Worm (Caenorhabditis elegans) whole organism, L4 larva: ENCODE measurements around the gene dgn-2.
"Not testable (repeated sequence)": the region's sequence is repeated elsewhere in the genome, so short reads cannot be mapped to it uniquely, and the experiment has no call there.

Source experiments
- F10B5.3 ChIP-seq: sonication (generic microtip); optimal IDR thresholded peaks from 2 replicates; lab custom pipeline; 2016; ENCODE audit warnings: mild to moderate bottlenecking, missing genetic modification characterization, missing compliant biosample characterization
- F26F4.8 ChIP-seq: fragments of 200-800 bp; sonication (Bioruptor generic); conservative IDR thresholded peaks from 2 replicates; pipeline ENCODE4 v1.3.6; 2022; ENCODE audit warnings: missing genetic modification characterization, missing compliant biosample characterization
- F37D6.2 ChIP-seq: sonication (generic microtip); optimal IDR thresholded peaks from 2 replicates; lab custom pipeline; 2016; ENCODE audit warnings: mild to moderate bottlenecking, missing genetic modification characterization, missing compliant biosample characterization
- T20F7.1 ChIP-seq: fragments of 200-800 bp; sonication (Bioruptor generic); optimal IDR thresholded peaks from 2 replicates; lab custom pipeline; 2018; ENCODE audit warnings: mild to moderate bottlenecking, missing genetic modification characterization, missing compliant biosample characterization
- T26A8.4 ChIP-seq: fragments of 200-800 bp; sonication (Bioruptor generic); IDR thresholded peaks from 2 replicates; pipeline ENCODE4 v1.3.6; 2022; ENCODE audit warnings: missing genetic modification characterization, missing compliant biosample characterization
- aha-1 ChIP-seq: fragments of 150-350 bp; peaks from one replicate; lab custom pipeline; 2014; ENCODE audit warnings: missing biosample characterization, missing genetic modification characterization
- arid-1 ChIP-seq: fragments of 200-800 bp; sonication (Bioruptor generic); conservative IDR thresholded peaks from 2 replicates; pipeline ENCODE4 v1.3.6; 2022; ENCODE audit warnings: missing genetic modification reagents, missing genetic modification characterization, missing compliant biosample characterization
- ceh-20 ChIP-seq: fragments of 200-800 bp; sonication (Bioruptor generic); IDR thresholded peaks from 2 replicates; pipeline ENCODE4 v1.3.6; 2022; ENCODE audit warnings: missing genetic modification reagents, missing genetic modification characterization, missing compliant biosample characterization
- ceh-28 ChIP-seq: fragments of 150-350 bp; optimal IDR thresholded peaks from 2 replicates; lab custom pipeline; 2014; ENCODE audit warnings: missing biosample characterization, missing genetic modification reagents, missing genetic modification characterization
- ceh-62 ChIP-seq: sonication (generic microtip); optimal IDR thresholded peaks from 2 replicates; lab custom pipeline; 2017; ENCODE audit warnings: missing biosample characterization, missing genetic modification characterization
- ces-1 ChIP-seq: fragments of 150-350 bp; sonication (generic microtip); optimal IDR thresholded peaks from 4 replicates; lab custom pipeline; 2014; ENCODE audit warnings: missing biosample characterization, missing genetic modification reagents, missing genetic modification characterization
- daf-16 ChIP-seq, 3 experiments: sonication (generic microtip); optimal IDR thresholded peaks; 2 replicates each; lab custom pipeline; 2016 to 2017; ENCODE audit warnings: missing genetic modification characterization in 3 of 3, missing genetic modification reagents in 3 of 3, mild to moderate bottlenecking in 2 of 3, missing compliant biosample characterization in 2 of 3, missing biosample characterization in 1 of 3, moderate library complexity in 1 of 3
- daf-8 ChIP-seq: fragments of 200-800 bp; sonication (Bioruptor generic); IDR thresholded peaks from 2 replicates; pipeline ENCODE4 v1.3.6; 2022; ENCODE audit warnings: missing genetic modification characterization, missing compliant biosample characterization
- dmd-6 ChIP-seq: fragments of 200-800 bp; sonication (Bioruptor generic); IDR thresholded peaks from 2 replicates; pipeline ENCODE4 v1.3.6; 2022; ENCODE audit warnings: missing genetic modification reagents, missing genetic modification characterization, missing compliant biosample characterization
- dmd-8 ChIP-seq: fragments of 200-800 bp; sonication (Bioruptor generic); IDR thresholded peaks from 2 replicates; pipeline ENCODE4 v1.3.6; 2022; ENCODE audit warnings: missing genetic modification characterization, missing compliant biosample characterization
- duxl-1 ChIP-seq: sonication (generic microtip); optimal IDR thresholded peaks from 2 replicates; lab custom pipeline; 2016; ENCODE audit warnings: mild to moderate bottlenecking, missing genetic modification characterization, moderate library complexity, missing compliant biosample characterization; ENCODE audit not compliant: poor library complexity
- egl-27 ChIP-seq: sonication (generic microtip); optimal IDR thresholded peaks from 3 replicates; lab custom pipeline; 2017; ENCODE audit warnings: missing biosample characterization, missing genetic modification reagents, missing genetic modification characterization
- fkh-10 ChIP-seq: fragments of 150-350 bp; optimal IDR thresholded peaks from 2 replicates; lab custom pipeline; 2014; ENCODE audit warnings: missing biosample characterization, missing genetic modification reagents, missing genetic modification characterization
- hif-1 ChIP-seq, 2 experiments: sonication (generic microtip); optimal IDR thresholded peaks; 2 replicates each; lab custom pipeline; 2016 to 2017; ENCODE audit warnings: missing compliant biosample characterization in 2 of 2, missing genetic modification characterization in 2 of 2, missing genetic modification reagents in 2 of 2, missing genotype in 2 of 2, mild to moderate bottlenecking in 1 of 2
- hlh-11 ChIP-seq: fragments of 200-800 bp; sonication (Bioruptor generic); optimal IDR thresholded peaks from 2 replicates; lab custom pipeline; 2018; ENCODE audit warnings: mild to moderate bottlenecking, missing genetic modification characterization, missing compliant biosample characterization
- hmg-1.1 ChIP-seq: fragments of 200-800 bp; sonication (Bioruptor generic); IDR thresholded peaks from 2 replicates; pipeline ENCODE4 v1.3.6; 2022; ENCODE audit warnings: missing genetic modification reagents, missing genetic modification characterization, missing compliant biosample characterization
- lin-13 ChIP-seq: fragments of 150-350 bp; optimal IDR thresholded peaks from 2 replicates; lab custom pipeline; 2014; ENCODE audit warnings: missing biosample characterization, missing genetic modification reagents, missing genetic modification characterization
- lir-3 ChIP-seq: sonication (generic microtip); optimal IDR thresholded peaks from 2 replicates; lab custom pipeline; 2016; ENCODE audit warnings: mild to moderate bottlenecking, missing genetic modification characterization, missing compliant biosample characterization
- lsy-2 ChIP-seq, 2 experiments: fragments of 150-350 bp in 1 of 2; sonication (generic microtip) in 1 of 2; optimal IDR thresholded peaks; 2 replicates each; lab custom pipeline; 2014 to 2017; ENCODE audit warnings: missing biosample characterization in 2 of 2, missing genetic modification characterization in 2 of 2
- madf-5 ChIP-seq, 2 experiments: fragments of 200-800 bp; sonication (Bioruptor generic); IDR thresholded peaks; 2 replicates each; pipeline ENCODE4 v1.3.6; 2022; ENCODE audit warnings: missing compliant biosample characterization in 2 of 2, missing genetic modification characterization in 2 of 2
- mdl-1 ChIP-seq, 2 experiments: fragments of 150-350 bp in 1 of 2; sonication (generic microtip) in 1 of 2; optimal IDR thresholded peaks; 2 replicates each; lab custom pipeline; 2014 to 2017; ENCODE audit warnings: missing biosample characterization in 2 of 2, missing genetic modification characterization in 2 of 2
- mep-1 ChIP-seq: fragments of 150-350 bp; sonication (generic microtip); optimal IDR thresholded peaks from 3 replicates; lab custom pipeline; 2014; ENCODE audit warnings: missing biosample characterization, missing genetic modification characterization
- mes-2 ChIP-seq: sonication (generic microtip); optimal IDR thresholded peaks from 2 replicates; lab custom pipeline; 2016; ENCODE audit warnings: missing genotype, mild to moderate bottlenecking, missing genetic modification characterization, missing compliant biosample characterization; ENCODE audit not compliant: poor library complexity, severe bottlenecking
- mxl-3 ChIP-seq: fragments of 200-800 bp; sonication (Bioruptor generic); optimal IDR thresholded peaks from 2 replicates; lab custom pipeline; 2018; ENCODE audit warnings: mild to moderate bottlenecking, missing genetic modification characterization, missing compliant biosample characterization
- nhr-102 ChIP-seq: sonication (generic microtip); optimal IDR thresholded peaks from 2 replicates; lab custom pipeline; 2016; ENCODE audit warnings: mild to moderate bottlenecking, missing genetic modification characterization, moderate library complexity, missing compliant biosample characterization
- nhr-28 ChIP-seq: fragments of 150-350 bp; optimal IDR thresholded peaks from 2 replicates; lab custom pipeline; 2014; ENCODE audit warnings: missing biosample characterization, missing genetic modification characterization
- nhr-42 ChIP-seq: fragments of 200-800 bp; sonication (Bioruptor generic); IDR thresholded peaks from 2 replicates; pipeline ENCODE4 v1.3.6; 2022; ENCODE audit warnings: missing genetic modification characterization, missing compliant biosample characterization
- nhr-6 ChIP-seq: fragments of 150-350 bp; optimal IDR thresholded peaks from 2 replicates; lab custom pipeline; 2014; ENCODE audit warnings: missing biosample characterization, missing genetic modification characterization
- nhr-76 ChIP-seq: fragments of 150-350 bp; optimal IDR thresholded peaks from 2 replicates; lab custom pipeline; 2014; ENCODE audit warnings: missing biosample characterization, missing genetic modification characterization
- nhr-77 ChIP-seq: fragments of 150-350 bp; optimal IDR thresholded peaks from 2 replicates; lab custom pipeline; 2014; ENCODE audit warnings: missing biosample characterization, missing genetic modification characterization
- pqm-1 ChIP-seq: sonication (generic microtip); optimal IDR thresholded peaks from 2 replicates; lab custom pipeline; 2017; ENCODE audit warnings: missing biosample characterization, missing genetic modification characterization
- saeg-2 ChIP-seq: fragments of 200-800 bp; sonication (Bioruptor generic); IDR thresholded peaks from 2 replicates; pipeline ENCODE4 v1.3.6; 2022; ENCODE audit warnings: missing genetic modification reagents, missing genetic modification characterization, missing compliant biosample characterization
- snpc-1.2 ChIP-seq: fragments of 200-800 bp; sonication (Bioruptor generic); IDR thresholded peaks from 2 replicates; pipeline ENCODE4 v1.3.6; 2022; ENCODE audit warnings: missing genetic modification reagents, missing genetic modification characterization, missing compliant biosample characterization
- spr-1 ChIP-seq: sonication (generic microtip); optimal IDR thresholded peaks from 2 replicates; lab custom pipeline; 2016; ENCODE audit warnings: mild to moderate bottlenecking, missing genetic modification characterization, missing compliant biosample characterization
- tra-1 ChIP-seq: fragments of 200-800 bp; sonication (Bioruptor generic); IDR thresholded peaks from 2 replicates; pipeline ENCODE4 v1.3.6; 2022; ENCODE audit warnings: missing genetic modification reagents, missing genetic modification characterization, missing compliant biosample characterization
- unc-39 ChIP-seq: sonication (generic microtip); optimal IDR thresholded peaks from 2 replicates; lab custom pipeline; 2017; ENCODE audit warnings: missing biosample characterization, missing genetic modification characterization
- unc-62 ChIP-seq, 3 experiments: fragments of 150-350 bp in 1 of 3; sonication (generic microtip); optimal IDR thresholded peaks in 2 of 3; peaks in 1 of 3; 1 replicate in 1 of 3; 2 replicates in 2 of 3; lab custom pipeline; 2014 to 2017; ENCODE audit warnings: missing biosample characterization in 3 of 3, missing genetic modification characterization in 3 of 3, missing genetic modification reagents in 3 of 3, missing genotype in 1 of 3
- vab-7 ChIP-seq: fragments of 200-800 bp; sonication (Bioruptor generic); IDR thresholded peaks from 2 replicates; pipeline ENCODE4 v1.3.6; 2022; ENCODE audit warnings: missing genetic modification reagents, missing genetic modification characterization, missing compliant biosample characterization

The dgn-2 gene

ce11 chrX:1403971-1404370 lies 36.7 kb upstream of the dgn-2 start, which contains the start of gene ZK402.1:
ZK402.1 (plus strand) TSS chrX:1404271.
- TF ChIP-seq aha-1; snpc-1.2 (GFP tag; lab: Robert Waterston, UW); duxl-1 (tag; lab: Kevin White, UChicago): not testable (repeated sequence)

ce11 chrX:1403444-1403843 lies 36.1 kb upstream of the dgn-2 start, which contains the start of gene ZK402.2:
ZK402.2 (plus strand) TSS chrX:1403744.
- not testable (repeated sequence) for TF ChIP-seq madf-5 (GFP tag; IDR thresholded peaks at IDR 0.05; lab: Robert Waterston, UW); nhr-42 (GFP tag; lab: Robert Waterston, UW); saeg-2 (GFP tag; lab: Robert Waterston, UW)
- TF ChIP-seq, all 104 proteins: peak for 0; not testable (repeated sequence) for 104

- TF ChIP-seq hif-1 (tag; optimal IDR thresholded peaks at IDR 0.05; lab: Kevin White, UChicago) (no peak), lir-3 (tag; lab: Kevin White, UChicago) (no peak), ces-1 (GFP tag; lab: Kevin White, UChicago) (no peak), F37D6.2 (tag; lab: Kevin White, UChicago) (no peak), dmd-8 (no peak), mep-1 (tag; lab: Kevin White, UChicago) (no peak), pqm-1 (tag; lab: Kevin White, UChicago) (no peak), ceh-62 (tag; lab: Kevin White, UChicago) (no peak), nhr-76 (tag; lab: Kevin White, UChicago) (no peak), mxl-3 (no peak), F10B5.3 (tag; lab: Kevin White, UChicago) (no peak)
Observed at ce11 chrX:1401259-1401658, 33.9 kb upstream of the dgn-2 start, which contains the start of gene ZK402.5. ZK402.5 (minus strand) TSS chrX:1401359.

ce11 chrX:1397516-1397915 lies 30.2 kb upstream of the dgn-2 start, which contains the start of gene H39E20.1:
H39E20.1 (minus strand) TSS chrX:1397616.
- no peak for TF ChIP-seq dmd-8
- no peak for TF ChIP-seq fkh-10 (GFP tag; lab: Kevin White, UChicago)
- TF ChIP-seq spr-1 (tag; lab: Kevin White, UChicago): no peak
- no peak for TF ChIP-seq F37D6.2 (tag; lab: Kevin White, UChicago)
- TF ChIP-seq unc-39: no peak
- TF ChIP-seq egl-27: no peak
- TF ChIP-seq mes-2: no peak
- TF ChIP-seq nhr-102 (tag; lab: Kevin White, UChicago): no peak
- TF ChIP-seq lin-13: no peak
- no peak for TF ChIP-seq lir-3 (tag; lab: Kevin White, UChicago)
- no peak for TF ChIP-seq lsy-2 (tag; optimal IDR thresholded peaks at IDR 0.05; lab: Kevin White, UChicago)
- no peak for TF ChIP-seq T20F7.1 (GFP tag; lab: Kevin White, UChicago)
- no peak for TF ChIP-seq tra-1
- no peak for TF ChIP-seq daf-8 (GFP tag; lab: Robert Waterston, UW)
- TF ChIP-seq arid-1: no peak
- no peak for TF ChIP-seq daf-16 (GFP tag; optimal IDR thresholded peaks at IDR 0.05; lab: Kevin White, UChicago)
- no peak for TF ChIP-seq daf-16 (tag; optimal IDR thresholded peaks at IDR 0.05; lab: Kevin White, UChicago)

ce11 chrX:1395793-1396192 lies 28.5 kb upstream of the dgn-2 start:
- TF ChIP-seq nhr-77 (tag; lab: Kevin White, UChicago) (peak; percentile 22), mes-2 (no peak), T26A8.4 (GFP tag; lab: Robert Waterston, UW) (peak; percentile 49; the same call in 1 of the 2 replicates), vab-7 (no peak), F26F4.8 (GFP tag; lab: Robert Waterston, UW) (no peak), nhr-6 (tag; lab: Kevin White, UChicago) (peak; percentile 7), ceh-28 (tag; lab: Kevin White, UChicago) (no peak), hif-1 (tag; optimal IDR thresholded peaks at IDR 0.05; lab: Kevin White, UChicago) (peak in 1 of 2 experiments; percentile 74), ceh-20 (GFP tag; lab: Robert Waterston, UW) (0 out of 2 replicates have a peak, but pooled peaks have one; percentile 15), mdl-1 (tag; optimal IDR thresholded peaks at IDR 0.05; lab: Kevin White, UChicago) (peak in 1 of 2 experiments; percentile 49), hlh-11 (tag; lab: Kevin White, UChicago) (peak; percentile 83), daf-16 (GFP tag; optimal IDR thresholded peaks at IDR 0.05; lab: Kevin White, UChicago) (peak in 1 of 2 experiments; percentile 74), daf-16 (tag; optimal IDR thresholded peaks at IDR 0.05; lab: Kevin White, UChicago) (no peak), dmd-6 (peak; percentile 60), hmg-1.1 (no peak), nhr-28 (tag; lab: Kevin White, UChicago) (peak; percentile 50), unc-62 (GFP tag; optimal IDR thresholded peaks at IDR 0.05 in 1 of 2; lab: Kevin White, UChicago) (peak in 1 of 2 experiments; percentile 66), unc-62 (tag; optimal IDR thresholded peaks at IDR 0.05; lab: Kevin White, UChicago) (no peak)
